Fruit fly (Drosophila melanogaster): ENCODE results near the gene eIF4G1.

eIF4G1 gene

dm6 chr4:963717-964116 lies 33.2 kb upstream of the eIF4G1 start:
- TF ChIP-seq CG1620 (GFP tag; optimal IDR thresholded peaks at IDR 0.05) (no peak), CG7101 (tag; optimal IDR thresholded peaks at IDR 0.05) (no peak), Clk (GFP tag; optimal IDR thresholded peaks at IDR 0.05) (no peak), toe (GFP tag; optimal IDR thresholded peaks at IDR 0.05) (no peak), bab1 (GFP tag; optimal IDR thresholded peaks at IDR 0.05) (no peak), ovo (GFP tag; optimal IDR thresholded peaks at IDR 0.05) (no peak), CG12768 (GFP tag; optimal IDR thresholded peaks at IDR 0.05) (no peak), Hr96 (GFP tag; optimal IDR thresholded peaks at IDR 0.05) (no peak), Crg-1 (GFP tag; optimal IDR thresholded peaks at IDR 0.05) (no peak), CG5204 (GFP tag; optimal IDR thresholded peaks at IDR 0.05) (no peak)

dm6 chr4:963193-963592 lies 32.7 kb upstream of the eIF4G1 start:
- TF ChIP-seq Mnt (GFP tag; optimal IDR thresholded peaks at IDR 0.05): no peak
- TF ChIP-seq kay (GFP tag; ENCODE audit: borderline replicate concordance): peak; percentile 78
- no peak for TF ChIP-seq CG11617 (GFP tag; optimal IDR thresholded peaks at IDR 0.05)
- TF ChIP-seq ovo (GFP tag; optimal IDR thresholded peaks at IDR 0.05): no peak
- TF ChIP-seq Clk (GFP tag; optimal IDR thresholded peaks at IDR 0.05): no peak
- TF ChIP-seq CG7045 (GFP tag; optimal IDR thresholded peaks at IDR 0.05): no peak
- TF ChIP-seq CG33017 (tag; optimal IDR thresholded peaks at IDR 0.05): no peak
- TF ChIP-seq pad (GFP tag; optimal IDR thresholded peaks at IDR 0.05): no peak
- no peak for TF ChIP-seq cic (GFP tag; optimal IDR thresholded peaks at IDR 0.05)

dm6 chr4:961045-961576 lies 30.6 kb upstream of the eIF4G1 start:
- TF ChIP-seq CG1620 (GFP tag; optimal IDR thresholded peaks at IDR 0.05): no peak

dm6 chr4:959921-960536 lies 29.5 kb upstream of the eIF4G1 start:
- TF ChIP-seq CG14711 (tag; optimal IDR thresholded peaks at IDR 0.05): no peak
- peak; percentile 8 for TF ChIP-seq bab1 (GFP tag; optimal IDR thresholded peaks at IDR 0.05)
- peak; percentile 26 for TF ChIP-seq kay (GFP tag; ENCODE audit: borderline replicate concordance)

- TF ChIP-seq CG5204 (GFP tag; optimal IDR thresholded peaks at IDR 0.05) (peak; percentile 10), toe (GFP tag; optimal IDR thresholded peaks at IDR 0.05) (no peak), CG11617 (GFP tag; optimal IDR thresholded peaks at IDR 0.05) (no peak), tj (GFP tag; optimal IDR thresholded peaks at IDR 0.05) (no peak), CG7101 (tag; optimal IDR thresholded peaks at IDR 0.05) (peak; percentile 21), kay (GFP tag; ENCODE audit: borderline replicate concordance) (peak; percentile 92), Crg-1 (GFP tag; optimal IDR thresholded peaks at IDR 0.05) (no peak)
Observed at dm6 chr4:959110-959920, 28.8 kb upstream of the eIF4G1 start.

- no peak for TF ChIP-seq CG14711 (tag; optimal IDR thresholded peaks at IDR 0.05)
- peak; percentile 10 for TF ChIP-seq kay (GFP tag; ENCODE audit: borderline replicate concordance)
- TF ChIP-seq bab1 (GFP tag; optimal IDR thresholded peaks at IDR 0.05): peak; percentile 4
- TF ChIP-seq CG7045 (GFP tag; optimal IDR thresholded peaks at IDR 0.05): no peak
Observed at dm6 chr4:958093-958649, 27.7 kb upstream of the eIF4G1 start, which contains the start of gene 4E-T. 4E-T (minus strand) TSS chr4:958392.

- TF ChIP-seq Crg-1 (GFP tag; optimal IDR thresholded peaks at IDR 0.05) (no peak), Clk (GFP tag; optimal IDR thresholded peaks at IDR 0.05) (no peak), Hr96 (GFP tag; optimal IDR thresholded peaks at IDR 0.05) (no peak), ovo (GFP tag; optimal IDR thresholded peaks at IDR 0.05) (no peak), toe (GFP tag; optimal IDR thresholded peaks at IDR 0.05) (no peak), cic (GFP tag; optimal IDR thresholded peaks at IDR 0.05) (no peak), tj (GFP tag; optimal IDR thresholded peaks at IDR 0.05) (no peak), CG1620 (GFP tag; optimal IDR thresholded peaks at IDR 0.05) (no peak), CG12768 (GFP tag; optimal IDR thresholded peaks at IDR 0.05) (no peak), CG14711 (tag; optimal IDR thresholded peaks at IDR 0.05) (no peak), Mnt (GFP tag; optimal IDR thresholded peaks at IDR 0.05) (no peak), CG33017 (tag; optimal IDR thresholded peaks at IDR 0.05) (no peak), bab1 (GFP tag; optimal IDR thresholded peaks at IDR 0.05) (no peak), CG7045 (GFP tag; optimal IDR thresholded peaks at IDR 0.05) (no peak), pad (GFP tag; optimal IDR thresholded peaks at IDR 0.05) (no peak)
Observed at dm6 chr4:949313-949712, 18.8 kb upstream of the eIF4G1 start.
